Fruit fly (Drosophila melanogaster) whole organism, embryonic: ENCODE data around the gene eEF1alpha2.

ENCODE experiments used
- B-H1 ChIP-seq: fragments of 200-800 bp; sonication (Bioruptor generic); IDR thresholded peaks from 3 replicates; pipeline ENCODE4 v1.3.6; 2022; ENCODE audit warnings: missing biosample characterization, missing genetic modification characterization
- C15 ChIP-seq: fragments of 200-800 bp; sonication (Bioruptor generic); IDR thresholded peaks from 3 replicates; pipeline ENCODE4 v1.3.6; 2022; ENCODE audit warnings: missing biosample characterization, missing genetic modification characterization
- CG10209 ChIP-seq: fragments of 200-800 bp; sonication (Bioruptor generic); optimal IDR thresholded peaks from 3 replicates; lab custom pipeline; 2017; ENCODE audit warnings: missing biosample characterization, mild to moderate bottlenecking, missing genetic modification characterization, missing genetic modification reagents
- CG10267 ChIP-seq: fragments of 200-800 bp; sonication (Bioruptor generic); optimal IDR thresholded peaks from 2 replicates; lab custom pipeline; 2018; ENCODE audit warnings: missing biosample characterization, mild to moderate bottlenecking, missing genetic modification characterization, moderate library complexity
- CG10959 ChIP-seq: fragments of 200-800 bp; sonication (Bioruptor generic); IDR thresholded peaks from 2 replicates; pipeline ENCODE4 v1.3.6; 2022; ENCODE audit warnings: missing biosample characterization, missing genetic modification characterization
- CG12299 ChIP-seq: fragments of 200-800 bp; sonication (Bioruptor generic); optimal IDR thresholded peaks from 2 replicates; lab custom pipeline; 2018; ENCODE audit warnings: missing biosample characterization, mild to moderate bottlenecking, missing genetic modification characterization
- CG12391 ChIP-seq: fragments of 200-800 bp; sonication (Bioruptor generic); optimal IDR thresholded peaks from 3 replicates; lab custom pipeline; 2018; ENCODE audit warnings: missing biosample characterization, mild to moderate bottlenecking, missing genetic modification characterization, moderate library complexity
- CG15073 ChIP-seq: fragments of 200-800 bp; sonication (Bioruptor generic); optimal IDR thresholded peaks from 2 replicates; lab custom pipeline; 2016; ENCODE audit warnings: missing biosample characterization, missing genetic modification characterization
- CG15479 ChIP-seq: fragments of 200-800 bp; sonication (Bioruptor generic); optimal IDR thresholded peaks from 3 replicates; lab custom pipeline; 2019; ENCODE audit warnings: missing biosample characterization, mild to moderate bottlenecking, missing genetic modification characterization, moderate library complexity
- CG15696 ChIP-seq: fragments of 200-800 bp; sonication (Bioruptor generic); optimal IDR thresholded peaks from 2 replicates; lab custom pipeline; 2019; ENCODE audit warnings: missing biosample characterization, mild to moderate bottlenecking, missing genetic modification characterization, moderate library complexity
- CG16813 ChIP-seq: fragments of 200-800 bp; sonication (Bioruptor generic); IDR thresholded peaks from 3 replicates; pipeline ENCODE4 v1.3.6; 2022; ENCODE audit warnings: missing biosample characterization, missing genetic modification characterization; ENCODE audit not compliant: partially characterized antibody
- CG16815 ChIP-seq: fragments of 200-800 bp; sonication (Bioruptor generic); optimal IDR thresholded peaks from 3 replicates; lab custom pipeline; 2017; ENCODE audit warnings: missing biosample characterization, mild to moderate bottlenecking, missing genetic modification characterization
- CG18262 ChIP-seq: fragments of 200-800 bp; optimal IDR thresholded peaks from 3 replicates; lab custom pipeline; 2019; ENCODE audit warnings: missing biosample characterization, mild to moderate bottlenecking, missing genetic modification characterization, moderate library complexity
- CG2116 ChIP-seq: fragments of 200-800 bp; sonication (Bioruptor generic); optimal IDR thresholded peaks from 3 replicates; lab custom pipeline; 2018; ENCODE audit warnings: missing biosample characterization, mild to moderate bottlenecking, missing genetic modification characterization
- CG2712 ChIP-seq: fragments of 200-800 bp; optimal IDR thresholded peaks from 3 replicates; lab custom pipeline; 2019; ENCODE audit warnings: missing biosample characterization, mild to moderate bottlenecking, missing genetic modification characterization, moderate library complexity
- CG34376 ChIP-seq: fragments of 200-800 bp; sonication (Bioruptor generic); optimal IDR thresholded peaks from 2 replicates; lab custom pipeline; 2018; ENCODE audit warnings: missing biosample characterization, mild to moderate bottlenecking, missing genetic modification characterization
- CG8388 ChIP-seq: fragments of 200-800 bp; sonication (Bioruptor generic); optimal IDR thresholded peaks from 2 replicates; lab custom pipeline; 2019; ENCODE audit warnings: missing biosample characterization, mild to moderate bottlenecking, missing genetic modification characterization, moderate library complexity
- Chrac-16 ChIP-seq: fragments of 200-800 bp; sonication (Bioruptor generic); optimal IDR thresholded peaks from 3 replicates; lab custom pipeline; 2016; ENCODE audit warnings: missing biosample characterization, missing genetic modification characterization
- Deaf1 ChIP-seq: fragments of 200-800 bp; optimal IDR thresholded peaks from 3 replicates; lab custom pipeline; 2019; ENCODE audit warnings: missing biosample characterization, mild to moderate bottlenecking, missing genetic modification characterization, moderate library complexity
- Hey ChIP-seq: fragments of 200-800 bp; sonication (Bioruptor generic); optimal IDR thresholded peaks from 3 replicates; lab custom pipeline; 2018; ENCODE audit warnings: missing biosample characterization, mild to moderate bottlenecking, missing genetic modification characterization
- Hsf ChIP-seq: fragments of 200-800 bp; sonication (Bioruptor generic); optimal IDR thresholded peaks from 3 replicates; lab custom pipeline; 2016; ENCODE audit warnings: missing biosample characterization, missing genetic modification characterization
- Nf-YB ChIP-seq: fragments of 200-800 bp; sonication (Bioruptor generic); optimal IDR thresholded peaks from 3 replicates; lab custom pipeline; 2019; ENCODE audit warnings: missing biosample characterization, mild to moderate bottlenecking, missing genetic modification characterization, moderate library complexity
- Stat92E ChIP-seq, 3 experiments: fragments of >200 bp in 2 of 3; fragments of 200-800 bp in 1 of 3; sonication (Bioruptor generic) in 1 of 3; optimal IDR thresholded peaks; 2 replicates each; lab custom pipeline; 2017 to 2019; ENCODE audit warnings: missing biosample characterization in 3 of 3, missing genetic modification characterization in 3 of 3, mild to moderate bottlenecking in 1 of 3, moderate library complexity in 1 of 3
- Xbp1 ChIP-seq: fragments of 200-800 bp; sonication (Bioruptor generic); optimal IDR thresholded peaks from 3 replicates; lab custom pipeline; 2016; ENCODE audit warnings: missing biosample characterization, mild to moderate bottlenecking, missing genetic modification characterization
- Xrp1 ChIP-seq: fragments of 200-800 bp; sonication (Bioruptor generic); IDR thresholded peaks from 2 replicates; pipeline ENCODE4 v1.3.6; 2022; ENCODE audit warnings: missing biosample characterization, missing genetic modification characterization
- ac ChIP-seq: fragments of 200-800 bp; sonication (Bioruptor generic); optimal IDR thresholded peaks from 3 replicates; lab custom pipeline; 2017; ENCODE audit warnings: missing biosample characterization, mild to moderate bottlenecking, missing genetic modification characterization
- ara ChIP-seq: fragments of 200-800 bp; sonication (Bioruptor generic); IDR thresholded peaks from 2 replicates; pipeline ENCODE4 v1.3.6; 2022; ENCODE audit warnings: missing biosample characterization, missing genetic modification characterization
- bsh ChIP-seq, 2 experiments: fragments of 200-800 bp; sonication (Bioruptor generic); optimal IDR thresholded peaks; 2 replicates each; lab custom pipeline; 2017 to 2018; ENCODE audit warnings: mild to moderate bottlenecking in 2 of 2, missing biosample characterization in 2 of 2, missing genetic modification characterization in 2 of 2, moderate library complexity in 1 of 2
- chif ChIP-seq, 2 experiments: fragments of 200-800 bp; sonication (Bioruptor generic); optimal IDR thresholded peaks; 3 replicates each; lab custom pipeline; 2016; ENCODE audit warnings: missing biosample characterization in 2 of 2, missing genetic modification characterization in 2 of 2
- dan ChIP-seq: fragments of 200-800 bp; sonication (Bioruptor generic); IDR thresholded peaks from 2 replicates; pipeline ENCODE4 v1.3.6; 2022; ENCODE audit warnings: missing biosample characterization, missing genetic modification characterization
- dmrt11E ChIP-seq: fragments of 200-800 bp; sonication (Bioruptor generic); optimal IDR thresholded peaks from 3 replicates; lab custom pipeline; 2018; ENCODE audit warnings: missing biosample characterization, mild to moderate bottlenecking, missing genetic modification characterization, moderate library complexity
- ems ChIP-seq: fragments of 200-800 bp; sonication (Bioruptor generic); optimal IDR thresholded peaks from 3 replicates; lab custom pipeline; 2016; ENCODE audit warnings: missing biosample characterization, missing genetic modification characterization
- fd102C ChIP-seq: fragments of 200-800 bp; sonication (Bioruptor generic); optimal IDR thresholded peaks from 2 replicates; lab custom pipeline; 2018; ENCODE audit warnings: missing biosample characterization, mild to moderate bottlenecking, missing genetic modification characterization, moderate library complexity
- fu2 ChIP-seq: fragments of 200-800 bp; sonication (Bioruptor generic); optimal IDR thresholded peaks from 2 replicates; lab custom pipeline; 2016; ENCODE audit warnings: missing biosample characterization, missing genetic modification characterization
- gem ChIP-seq: fragments of 200-800 bp; sonication (Bioruptor generic); optimal IDR thresholded peaks from 2 replicates; lab custom pipeline; 2019; ENCODE audit warnings: missing biosample characterization, mild to moderate bottlenecking, missing genetic modification characterization, moderate library complexity
- grn ChIP-seq: fragments of 200-800 bp; sonication (Bioruptor generic); optimal IDR thresholded peaks from 3 replicates; lab custom pipeline; 2017; ENCODE audit warnings: missing biosample characterization, missing genetic modification characterization
- jumu ChIP-seq: fragments of 200-800 bp; sonication (Bioruptor generic); optimal IDR thresholded peaks from 3 replicates; lab custom pipeline; 2016; ENCODE audit warnings: missing biosample characterization, missing genetic modification characterization
- kni ChIP-seq: fragments of 200-800 bp; sonication (Bioruptor generic); optimal IDR thresholded peaks from 3 replicates; lab custom pipeline; 2017; ENCODE audit warnings: mild to moderate bottlenecking, missing biosample characterization, missing genetic modification reagents, missing genetic modification characterization
- lola ChIP-seq, 3 experiments: fragments of >200 bp in 2 of 3; fragments of 200-800 bp in 1 of 3; sonication (Bioruptor generic) in 1 of 3; optimal IDR thresholded peaks; 2 replicates each; lab custom pipeline; 2017 to 2019; ENCODE audit warnings: missing biosample characterization in 3 of 3, missing genetic modification characterization in 3 of 3, mild to moderate bottlenecking in 1 of 3, moderate library complexity in 1 of 3
- nerfin-1 ChIP-seq: fragments of 200-800 bp; sonication (Bioruptor generic); optimal IDR thresholded peaks from 3 replicates; lab custom pipeline; 2019; ENCODE audit warnings: missing biosample characterization, mild to moderate bottlenecking, missing genetic modification characterization, moderate library complexity
- phol ChIP-seq: fragments of 200-800 bp; sonication (Bioruptor generic); optimal IDR thresholded peaks from 3 replicates; lab custom pipeline; 2018; ENCODE audit warnings: missing biosample characterization, mild to moderate bottlenecking, missing genetic modification characterization, moderate library complexity
- pnt ChIP-seq: fragments of 200-800 bp; sonication (Bioruptor generic); optimal IDR thresholded peaks from 3 replicates; lab custom pipeline; 2016; ENCODE audit warnings: missing biosample characterization, missing genetic modification characterization
- row ChIP-seq: fragments of 200-800 bp; sonication (Bioruptor generic); IDR thresholded peaks from 3 replicates; pipeline ENCODE4 v1.3.6; 2022; ENCODE audit warnings: missing biosample characterization, missing genetic modification characterization
- trem ChIP-seq: fragments of 200-800 bp; optimal IDR thresholded peaks from 3 replicates; lab custom pipeline; 2019; ENCODE audit warnings: missing biosample characterization, mild to moderate bottlenecking, missing genetic modification characterization, moderate library complexity
- zf30C ChIP-seq: fragments of 200-800 bp; sonication (Bioruptor generic); optimal IDR thresholded peaks from 3 replicates; lab custom pipeline; 2018; ENCODE audit warnings: missing biosample characterization, mild to moderate bottlenecking, missing genetic modification characterization
- zfh1 ChIP-seq: fragments of 200-800 bp; sonication (Bioruptor generic); IDR thresholded peaks from 3 replicates; pipeline ENCODE4 v1.3.6; 2022; ENCODE audit warnings: missing biosample characterization, missing genetic modification characterization

eEF1alpha2 gene

dm6 chr3R:31706142-31706894, 31.9 kb upstream of the eEF1alpha2 start (continued):
- TF ChIP-seq Hey (tag; lab: Kevin White, UChicago) = no peak

DNA sequence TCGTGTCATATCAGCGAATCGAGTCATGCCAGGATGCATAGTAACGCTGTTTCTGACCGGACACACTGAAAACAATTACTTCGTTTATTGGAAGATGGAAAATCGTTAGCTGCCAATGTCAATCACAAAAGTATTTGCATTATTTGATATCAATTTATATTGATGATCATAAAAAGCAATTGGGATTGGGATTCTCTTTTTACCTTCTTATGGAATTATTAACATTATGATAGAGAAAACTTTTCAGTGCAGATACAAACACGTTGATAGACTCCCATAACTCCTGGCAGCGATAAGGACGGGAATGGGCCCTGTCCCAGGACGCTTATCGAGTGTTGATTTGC, 31.4 kb upstream of the eEF1alpha2 start:
- TF ChIP-seq Xbp1 (GFP tag; lab: Kevin White, UChicago) (peak; percentile 11), phol (peak; percentile 40), zf30C (GFP tag; lab: Kevin White, UChicago) (peak; percentile 71), ac (GFP tag; lab: Kevin White, UChicago) (peak; percentile 38), CG18262 (peak; percentile 45), Xrp1 (GFP tag; lab: Robert Waterston, UW) (peak; percentile 23; the same call in 1 of the 2 replicates), CG16815 (GFP tag; lab: Kevin White, UChicago) (peak; percentile 21), fu2 (GFP tag; lab: Kevin White, UChicago) (no peak), lola (GFP tag; optimal IDR thresholded peaks at IDR 0.05; lab: Kevin White, UChicago) (peak in 1 of 3 experiments; percentile 29), CG15479 (GFP tag; lab: Kevin White, UChicago) (peak; percentile 54), CG34376 (GFP tag; lab: Kevin White, UChicago) (no peak), kni (GFP tag; lab: Kevin White, UChicago) (no peak), Nf-YB (GFP tag; lab: Kevin White, UChicago) (no peak), CG10267 (tag; lab: Kevin White, UChicago) (peak; percentile 2), nerfin-1 (tag; lab: Kevin White, UChicago) (no peak), dmrt11E (tag; lab: Kevin White, UChicago) (peak; percentile 72), zfh1 (GFP tag; lab: Robert Waterston, UW) (0 out of 3 replicates have a peak, but pooled peaks have one; percentile 17), CG10209 (peak; percentile 11), Stat92E (GFP tag; optimal IDR thresholded peaks at IDR 0.05; lab: Kevin White, UChicago) (no peak), CG12299 (no peak), CG12391 (tag; lab: Kevin White, UChicago) (peak; percentile 14), ems (GFP tag; lab: Kevin White, UChicago) (no peak), trem (peak; percentile 41), CG8388 (GFP tag; lab: Kevin White, UChicago) (peak; percentile 5), CG16813 (GFP tag; lab: Robert Waterston, UW) (no peak), CG10959 (GFP tag; lab: Robert Waterston, UW) (0 out of 2 replicates have a peak, but pooled peaks have one; percentile 46), fd102C (GFP tag; lab: Kevin White, UChicago) (peak; percentile 64), row (GFP tag; lab: Robert Waterston, UW) (0 out of 3 replicates have a peak, but pooled peaks have one; percentile 9), Chrac-16 (peak; percentile 10), jumu (no peak), Hsf (GFP tag; lab: Kevin White, UChicago) (peak; percentile 4), chif (GFP tag; optimal IDR thresholded peaks at IDR 0.05; lab: Kevin White, UChicago) (peak in 1 of 2 experiments; percentile 13), CG15696 (tag; lab: Kevin White, UChicago) (peak; percentile 63), bsh (GFP tag; optimal IDR thresholded peaks at IDR 0.05; lab: Kevin White, UChicago) (peak in 1 of 2 experiments; percentile 4), gem (tag; lab: Kevin White, UChicago) (peak; percentile 56), CG2712 (tag; lab: Kevin White, UChicago) (peak; percentile 33), ara (GFP tag; lab: Robert Waterston, UW) (peak; percentile 41; the same call in 1 of the 2 replicates), B-H1 (no peak), Deaf1 (tag; lab: Kevin White, UChicago) (no peak), grn (GFP tag; lab: Kevin White, UChicago) (peak; percentile 26), CG15073 (GFP tag; lab: Kevin White, UChicago) (no peak), CG2116 (GFP tag; lab: Kevin White, UChicago) (no peak), dan (GFP tag; lab: Robert Waterston, UW) (no peak), C15 (GFP tag; lab: Robert Waterston, UW) (no peak), pnt (GFP tag; lab: Kevin White, UChicago) (peak; percentile 0)
